Worm (Caenorhabditis elegans) whole organism, young adult: ENCODE results near the gene gcc-2.

Experiments
- akir-1 ChIP-seq: fragments of 200-800 bp; sonication (Bioruptor generic); optimal IDR thresholded peaks from 2 replicates; lab custom pipeline; 2018; ENCODE audit warnings: mild to moderate bottlenecking, missing genetic modification characterization, moderate library complexity, missing compliant biosample characterization
- bed-1 ChIP-seq: fragments of 200-800 bp; sonication (Bioruptor generic); IDR thresholded peaks from 2 replicates; pipeline ENCODE4 v1.3.6; 2022; ENCODE audit warnings: missing genetic modification reagents, missing genetic modification characterization, missing compliant biosample characterization
- cebp-2 ChIP-seq: fragments of 200-800 bp; sonication (Bioruptor generic); IDR thresholded peaks from 2 replicates; pipeline ENCODE4 v1.3.6; 2022; ENCODE audit warnings: missing genetic modification characterization, missing compliant biosample characterization
- hlh-12 ChIP-seq: sonication (generic microtip); optimal IDR thresholded peaks from 2 replicates; lab custom pipeline; 2016; ENCODE audit warnings: missing genetic modification characterization, missing compliant biosample characterization
- nhr-120 ChIP-seq: fragments of 200-800 bp; sonication (Bioruptor generic); IDR thresholded peaks from 2 replicates; pipeline ENCODE4 v1.3.6; 2022; ENCODE audit warnings: missing genetic modification characterization, missing compliant biosample characterization
- nhr-80 ChIP-seq: sonication (generic microtip); optimal IDR thresholded peaks from 2 replicates; lab custom pipeline; 2016; ENCODE audit warnings: missing genetic modification characterization, missing compliant biosample characterization
- pha-4 ChIP-seq: fragments of 150-350 bp; sonication (generic microtip); optimal IDR thresholded peaks from 2 replicates; lab custom pipeline; 2014; ENCODE audit warnings: missing biosample characterization, missing genetic modification reagents, missing genetic modification characterization
- rec-8 ChIP-seq, 2 experiments: sonication (generic microtip); optimal IDR thresholded peaks; 2 replicates each; lab custom pipeline; 2016; ENCODE audit warnings: mild to moderate bottlenecking in 2 of 2, missing genetic modification characterization in 2 of 2, missing genetic modification reagents in 2 of 2, missing genotype in 2 of 2, missing biosample characterization in 1 of 2, missing compliant biosample characterization in 1 of 2, moderate library complexity in 1 of 2
- snpc-4 ChIP-seq, 5 experiments: fragments of 150-350 bp in 1 of 5; sonication (generic microtip) in 4 of 5; optimal IDR thresholded peaks; 2 replicates each; lab custom pipeline; 2014 to 2018; ENCODE audit warnings: missing genetic modification characterization in 5 of 5, missing biosample characterization in 3 of 5, antibody characterized with exemption in 2 of 5, mild to moderate bottlenecking in 2 of 5, missing compliant biosample characterization in 2 of 5, missing genotype in 2 of 5, moderate library complexity in 2 of 5, missing genetic modification reagents in 1 of 5
- sptf-2 ChIP-seq: fragments of 200-800 bp; sonication (Bioruptor generic); optimal IDR thresholded peaks from 2 replicates; lab custom pipeline; 2018; ENCODE audit warnings: mild to moderate bottlenecking, missing genetic modification characterization, missing compliant biosample characterization
- tlf-1 ChIP-seq: fragments of 200-800 bp; sonication (Bioruptor generic); optimal IDR thresholded peaks from 2 replicates; lab custom pipeline; 2018; ENCODE audit warnings: mild to moderate bottlenecking, missing genetic modification characterization, missing compliant biosample characterization
- ztf-18 ChIP-seq: sonication (generic microtip); optimal IDR thresholded peaks from 2 replicates; lab custom pipeline; 2016; ENCODE audit warnings: missing genotype, mild to moderate bottlenecking, missing genetic modification characterization, missing compliant biosample characterization

DNA sequence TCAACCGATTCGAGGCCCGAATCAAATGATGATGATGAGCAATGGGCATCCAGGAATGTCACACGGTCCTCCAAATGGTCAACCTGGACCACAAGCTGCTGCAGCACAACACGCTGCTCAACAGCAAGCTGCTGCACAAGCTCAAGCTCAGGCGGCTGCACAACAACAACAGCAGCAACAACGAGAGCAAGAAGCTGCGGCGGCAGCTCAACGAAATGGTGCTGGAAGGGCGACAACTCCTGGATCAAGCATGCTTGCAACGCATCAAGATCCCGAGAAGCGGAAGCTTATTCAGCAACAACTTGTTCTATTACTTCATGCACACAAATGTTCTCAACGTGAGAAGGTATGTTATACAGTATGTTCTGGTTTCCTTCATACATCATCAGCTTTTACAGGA lies 6.1 kb upstream of the gcc-2 start:
- TF ChIP-seq cebp-2 (GFP tag; lab: Robert Waterston, UW), result no peak
- TF ChIP-seq sptf-2, result no peak
- no peak for TF ChIP-seq tlf-1 (GFP tag; lab: Kevin White, UChicago)
- TF ChIP-seq ztf-18 (tag; lab: Kevin White, UChicago), result no peak
- no peak for TF ChIP-seq nhr-80
- TF ChIP-seq snpc-4 (GFP tag; optimal IDR thresholded peaks at IDR 0.05; lab: Kevin White, UChicago), result no peak
- no peak for TF ChIP-seq snpc-4 (tag; optimal IDR thresholded peaks at IDR 0.05; lab: Kevin White, UChicago)
- no peak for TF ChIP-seq hlh-12 (tag; lab: Kevin White, UChicago)
- no peak for TF ChIP-seq nhr-120
- TF ChIP-seq pha-4 (tag; lab: Kevin White, UChicago), result no peak
- TF ChIP-seq akir-1 (GFP tag; lab: Kevin White, UChicago), result no peak
- TF ChIP-seq rec-8 (tag; optimal IDR thresholded peaks at IDR 0.05; lab: Kevin White, UChicago), result no peak
- TF ChIP-seq bed-1 (GFP tag; lab: Robert Waterston, UW), result no peak
